Worm (Caenorhabditis elegans) whole organism, young adult: ENCODE results near the gene mltn-13.

Source experiments
- B0019.2 ChIP-seq: fragments of 200-800 bp; sonication (Bioruptor generic); conservative IDR thresholded peaks from 2 replicates; pipeline ENCODE4 v1.3.6; 2022; ENCODE audit warnings: missing genetic modification reagents, missing genetic modification characterization, missing compliant biosample characterization
- B0261.1 ChIP-seq: sonication (generic microtip); optimal IDR thresholded peaks from 2 replicates; lab custom pipeline; 2016; ENCODE audit warnings: mild to moderate bottlenecking, missing genetic modification characterization, moderate library complexity, missing compliant biosample characterization
- C06A6.2 ChIP-seq: fragments of 200-800 bp; sonication (Bioruptor generic); conservative IDR thresholded peaks from 2 replicates; pipeline ENCODE4 v1.3.6; 2022; ENCODE audit warnings: missing genetic modification characterization, missing compliant biosample characterization
- C17E4.6 ChIP-seq: fragments of 200-800 bp; sonication (Bioruptor generic); IDR thresholded peaks from 2 replicates; pipeline ENCODE4 v1.3.6; 2022; ENCODE audit warnings: missing genetic modification reagents, missing genetic modification characterization, missing compliant biosample characterization
- F23B12.7 ChIP-seq: sonication (generic microtip); optimal IDR thresholded peaks from 2 replicates; lab custom pipeline; 2017; ENCODE audit warnings: missing genetic modification characterization, mild to moderate bottlenecking, missing compliant biosample characterization, antibody characterized with exemption, moderate library complexity; ENCODE audit not compliant: insufficient read depth
- F49E8.2 ChIP-seq: sonication (generic microtip); optimal IDR thresholded peaks from 3 replicates; lab custom pipeline; 2017; ENCODE audit warnings: missing genetic modification characterization, mild to moderate bottlenecking, missing compliant biosample characterization, antibody characterized with exemption, moderate library complexity; ENCODE audit not compliant: insufficient read depth
- F52B5.7 ChIP-seq: sonication (generic microtip); optimal IDR thresholded peaks from 2 replicates; lab custom pipeline; 2016; ENCODE audit warnings: mild to moderate bottlenecking, missing genetic modification characterization, missing compliant biosample characterization
- T07F8.4 ChIP-seq: sonication (generic microtip); optimal IDR thresholded peaks from 2 replicates; lab custom pipeline; 2016; ENCODE audit warnings: mild to moderate bottlenecking, missing genetic modification characterization, moderate library complexity, missing compliant biosample characterization
- Y56A3A.18 ChIP-seq: fragments of 200-800 bp; sonication (Bioruptor generic); IDR thresholded peaks from 2 replicates; pipeline ENCODE4 v1.3.6; 2022; ENCODE audit warnings: missing genetic modification reagents, missing genetic modification characterization, missing compliant biosample characterization
- ama-1 ChIP-seq, 3 experiments: fragments of 150-350 bp in 1 of 3; sonication (generic microtip) in 2 of 3; optimal IDR thresholded peaks; 2 replicates each; lab custom pipeline; 2014 to 2018; ENCODE audit warnings: missing biosample characterization in 2 of 3, missing genetic modification characterization in 2 of 3, missing genetic modification reagents in 2 of 3
- aptf-3 ChIP-seq: fragments of 200-800 bp; sonication (Bioruptor generic); IDR thresholded peaks from 2 replicates; pipeline ENCODE4 v1.3.6; 2022; ENCODE audit warnings: missing genetic modification characterization, missing compliant biosample characterization
- attf-5 ChIP-seq: fragments of 200-800 bp; sonication (Bioruptor generic); optimal IDR thresholded peaks from 2 replicates; lab custom pipeline; 2018; ENCODE audit warnings: mild to moderate bottlenecking, missing genetic modification characterization, missing compliant biosample characterization
- attf-6 ChIP-seq: fragments of 200-800 bp; sonication (Bioruptor generic); IDR thresholded peaks from 2 replicates; pipeline ENCODE4 v1.3.6; 2022; ENCODE audit warnings: missing genetic modification reagents, missing genetic modification characterization, missing compliant biosample characterization
- ceh-40 ChIP-seq: fragments of 200-800 bp; sonication (Bioruptor generic); IDR thresholded peaks from 2 replicates; pipeline ENCODE4 v1.3.6; 2022; ENCODE audit warnings: missing genetic modification characterization, missing compliant biosample characterization
- ceh-79 ChIP-seq: sonication (generic microtip); optimal IDR thresholded peaks from 2 replicates; lab custom pipeline; 2017; ENCODE audit warnings: mild to moderate bottlenecking, missing genetic modification characterization, missing compliant biosample characterization
- chd-7 ChIP-seq: sonication (generic microtip); optimal IDR thresholded peaks from 2 replicates; lab custom pipeline; 2016; ENCODE audit warnings: mild to moderate bottlenecking, missing genetic modification characterization, moderate library complexity, missing compliant biosample characterization
- die-1 ChIP-seq: sonication (generic microtip); optimal IDR thresholded peaks from 2 replicates; lab custom pipeline; 2016; ENCODE audit warnings: missing genotype, mild to moderate bottlenecking, missing genetic modification characterization, missing compliant biosample characterization
- dox-1 ChIP-seq: fragments of 200-800 bp; sonication (Bioruptor generic); IDR thresholded peaks from 2 replicates; pipeline ENCODE4 v1.3.6; 2022; ENCODE audit warnings: missing genetic modification reagents, missing genetic modification characterization, missing compliant biosample characterization
- egl-44 ChIP-seq: fragments of 200-800 bp; sonication (Bioruptor generic); IDR thresholded peaks from 2 replicates; pipeline ENCODE4 v1.3.6; 2022; ENCODE audit warnings: missing genetic modification reagents, missing genetic modification characterization, missing compliant biosample characterization
- ekl-4 ChIP-seq: fragments of 200-800 bp; sonication (Bioruptor generic); IDR thresholded peaks from 2 replicates; pipeline ENCODE4 v1.3.6; 2022; ENCODE audit warnings: missing genetic modification reagents, missing genetic modification characterization, missing compliant biosample characterization
- fkh-3 ChIP-seq: sonication (generic microtip); optimal IDR thresholded peaks from 2 replicates; lab custom pipeline; 2016; ENCODE audit warnings: mild to moderate bottlenecking, missing genetic modification characterization, missing compliant biosample characterization
- him-1 ChIP-seq: sonication (generic microtip); optimal IDR thresholded peaks from 2 replicates; lab custom pipeline; 2016; ENCODE audit warnings: missing genotype, missing genetic modification reagents, missing genetic modification characterization, missing compliant biosample characterization
- hmg-20 ChIP-seq: fragments of 200-800 bp; sonication (Bioruptor generic); IDR thresholded peaks from 2 replicates; pipeline ENCODE4 v1.3.6; 2022; ENCODE audit warnings: missing genetic modification reagents, missing genetic modification characterization, missing compliant biosample characterization
- hrde-1 ChIP-seq: sonication (generic microtip); optimal IDR thresholded peaks from 2 replicates; lab custom pipeline; 2016; ENCODE audit warnings: missing genetic modification characterization, mild to moderate bottlenecking, missing compliant biosample characterization, moderate library complexity, missing genotype, missing genetic modification reagents, borderline replicate concordance
- hsf-1 ChIP-seq: fragments of 200-800 bp; sonication (Bioruptor generic); IDR thresholded peaks from 2 replicates; pipeline ENCODE4 v1.3.6; 2022; ENCODE audit warnings: missing genetic modification reagents, missing genetic modification characterization, missing compliant biosample characterization
- let-607 ChIP-seq, 2 experiments: fragments of 200-800 bp in 1 of 2; sonication (Bioruptor generic) in 1 of 2; sonication (generic microtip) in 1 of 2; optimal IDR thresholded peaks; 2 replicates each; lab custom pipeline; 2016 to 2018; ENCODE audit warnings: mild to moderate bottlenecking in 2 of 2, missing compliant biosample characterization in 2 of 2, missing genetic modification characterization in 2 of 2, moderate library complexity in 2 of 2, missing genotype in 1 of 2
- lir-1 ChIP-seq: fragments of 200-800 bp; sonication (Bioruptor generic); conservative IDR thresholded peaks from 2 replicates; pipeline ENCODE4 v1.3.6; 2022; ENCODE audit warnings: missing genetic modification reagents, missing genetic modification characterization, missing compliant biosample characterization
- madf-10 ChIP-seq: sonication (generic microtip); optimal IDR thresholded peaks from 2 replicates; lab custom pipeline; 2016; ENCODE audit warnings: mild to moderate bottlenecking, missing genetic modification characterization, missing compliant biosample characterization
- madf-3 ChIP-seq: fragments of 200-800 bp; sonication (Bioruptor generic); IDR thresholded peaks from 2 replicates; pipeline ENCODE4 v1.3.6; 2022; ENCODE audit warnings: missing genetic modification reagents, missing genetic modification characterization, missing compliant biosample characterization
- madf-6 ChIP-seq: fragments of 200-800 bp; sonication (Bioruptor generic); IDR thresholded peaks from 2 replicates; pipeline ENCODE4 v1.3.6; 2022; ENCODE audit warnings: missing genetic modification reagents, missing genetic modification characterization, missing compliant biosample characterization
- madf-8 ChIP-seq: fragments of 200-800 bp; sonication (Bioruptor generic); conservative IDR thresholded peaks from 2 replicates; pipeline ENCODE4 v1.3.6; 2022; ENCODE audit warnings: missing genetic modification reagents, missing genetic modification characterization, missing compliant biosample characterization
- mxl-1 ChIP-seq: sonication (generic microtip); optimal IDR thresholded peaks from 2 replicates; lab custom pipeline; 2016; ENCODE audit warnings: missing genetic modification characterization, missing compliant biosample characterization
- nhr-179 ChIP-seq: sonication (generic microtip); optimal IDR thresholded peaks from 2 replicates; lab custom pipeline; 2016; ENCODE audit warnings: mild to moderate bottlenecking, missing genetic modification characterization, missing compliant biosample characterization
- nhr-80 ChIP-seq: sonication (generic microtip); optimal IDR thresholded peaks from 2 replicates; lab custom pipeline; 2016; ENCODE audit warnings: missing genetic modification characterization, missing compliant biosample characterization
- nhr-90 ChIP-seq: sonication (generic microtip); optimal IDR thresholded peaks from 2 replicates; lab custom pipeline; 2016; ENCODE audit warnings: missing genotype, mild to moderate bottlenecking, missing genetic modification characterization, missing compliant biosample characterization
- rcor-1 ChIP-seq: fragments of 200-800 bp; sonication (Bioruptor generic); IDR thresholded peaks from 2 replicates; pipeline ENCODE4 v1.3.6; 2022; ENCODE audit warnings: missing genetic modification reagents, missing genetic modification characterization, missing compliant biosample characterization
- rec-8 ChIP-seq, 2 experiments: sonication (generic microtip); optimal IDR thresholded peaks; 2 replicates each; lab custom pipeline; 2016; ENCODE audit warnings: mild to moderate bottlenecking in 2 of 2, missing genetic modification characterization in 2 of 2, missing genetic modification reagents in 2 of 2, missing genotype in 2 of 2, missing biosample characterization in 1 of 2, missing compliant biosample characterization in 1 of 2, moderate library complexity in 1 of 2
- snpc-1.1 ChIP-seq: sonication (generic microtip); optimal IDR thresholded peaks from 2 replicates; lab custom pipeline; 2017; ENCODE audit warnings: missing genetic modification characterization, mild to moderate bottlenecking, missing compliant biosample characterization, antibody characterized with exemption, moderate library complexity, missing genotype, missing genetic modification reagents; ENCODE audit not compliant: insufficient read depth
- snpc-1.3 ChIP-seq: sonication (generic microtip); optimal IDR thresholded peaks from 2 replicates; lab custom pipeline; 2017; ENCODE audit warnings: missing genetic modification characterization, mild to moderate bottlenecking, missing compliant biosample characterization, antibody characterized with exemption, moderate library complexity, missing genotype, missing genetic modification reagents; ENCODE audit not compliant: insufficient read depth
- snpc-4 ChIP-seq, 5 experiments: fragments of 150-350 bp in 1 of 5; sonication (generic microtip) in 4 of 5; optimal IDR thresholded peaks; 2 replicates each; lab custom pipeline; 2014 to 2018; ENCODE audit warnings: missing genetic modification characterization in 5 of 5, missing biosample characterization in 3 of 5, antibody characterized with exemption in 2 of 5, mild to moderate bottlenecking in 2 of 5, missing compliant biosample characterization in 2 of 5, missing genotype in 2 of 5, moderate library complexity in 2 of 5, missing genetic modification reagents in 1 of 5
- tlf-1 ChIP-seq: fragments of 200-800 bp; sonication (Bioruptor generic); optimal IDR thresholded peaks from 2 replicates; lab custom pipeline; 2018; ENCODE audit warnings: mild to moderate bottlenecking, missing genetic modification characterization, missing compliant biosample characterization
- unc-62 ChIP-seq: fragments of 150-350 bp; optimal IDR thresholded peaks from 2 replicates; lab custom pipeline; 2014; ENCODE audit warnings: missing biosample characterization, missing genetic modification reagents, missing genetic modification characterization
- ztf-25 ChIP-seq: fragments of 200-800 bp; sonication (Bioruptor generic); IDR thresholded peaks from 2 replicates; pipeline ENCODE4 v1.3.6; 2022; ENCODE audit warnings: missing genetic modification reagents, missing genetic modification characterization, missing compliant biosample characterization
- ztf-6 ChIP-seq: fragments of 200-800 bp; sonication (Bioruptor generic); IDR thresholded peaks from 2 replicates; pipeline ENCODE4 v1.3.6; 2022; ENCODE audit warnings: missing genetic modification reagents, missing genetic modification characterization, missing compliant biosample characterization

Gene mltn-13

DNA sequence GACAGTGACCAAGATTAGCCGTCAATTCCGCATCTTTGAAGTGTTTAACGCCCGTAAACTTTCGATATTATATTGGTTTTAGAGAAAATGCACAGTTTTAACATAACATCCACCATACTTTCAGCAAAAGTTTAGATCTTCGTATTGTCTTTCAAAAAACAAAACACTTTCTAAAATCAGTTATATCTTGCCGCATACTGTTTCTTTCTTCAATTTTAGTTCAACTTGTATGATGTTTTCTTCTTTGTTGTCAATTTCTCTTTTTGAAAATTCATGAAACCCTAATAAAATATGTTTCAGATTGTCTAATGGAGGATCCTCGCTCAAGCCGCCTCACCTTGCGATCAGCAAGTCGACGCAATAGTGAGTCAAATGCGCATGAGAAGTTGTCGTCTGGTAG lies 5.6 kb upstream of the mltn-13 start, which contains the start of gene F02E8.4:
Gene F02E8.4 (plus strand): TSS at position 301 of the 400 bp plus-strand sequence.
- TF ChIP-seq hrde-1 (tag; lab: Kevin White, UChicago) (no peak), B0019.2 (no peak), C17E4.6 (GFP tag; lab: Robert Waterston, UW) (no peak), madf-6 (no peak), hsf-1 (GFP tag; lab: Robert Waterston, UW) (no peak), attf-6 (GFP tag; lab: Robert Waterston, UW) (no peak), rec-8 (tag; optimal IDR thresholded peaks at IDR 0.05; lab: Kevin White, UChicago) (no peak), hmg-20 (GFP tag; lab: Robert Waterston, UW) (no peak), madf-8 (GFP tag; lab: Robert Waterston, UW) (no peak), C06A6.2 (GFP tag; lab: Robert Waterston, UW) (no peak), nhr-80 (tag; lab: Kevin White, UChicago) (no peak), madf-3 (GFP tag; lab: Robert Waterston, UW) (no peak), fkh-3 (tag; lab: Kevin White, UChicago) (no peak)

DNA sequence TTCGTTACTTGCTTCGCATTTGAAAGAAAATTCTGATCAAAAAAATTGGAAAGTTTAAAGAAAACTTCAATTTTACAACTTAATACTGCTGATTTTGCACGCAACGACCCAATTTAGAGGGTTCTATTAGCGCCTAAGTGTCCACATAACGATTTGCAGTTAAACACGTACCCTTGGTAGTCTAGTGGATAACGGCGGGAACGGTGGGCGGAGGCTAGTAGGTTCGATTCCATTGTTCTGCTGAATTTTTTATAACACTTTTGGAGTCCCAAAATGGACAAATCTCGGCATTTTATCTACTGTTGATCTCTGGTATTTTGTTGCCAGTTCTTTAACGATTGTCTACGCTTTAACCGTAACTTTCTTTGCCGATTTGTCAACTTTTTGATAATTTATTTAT lies 4.9 kb upstream of the mltn-13 start:
- TF ChIP-seq snpc-1.3 (peak; percentile 86), snpc-1.1 (tag; lab: Kevin White, UChicago) (peak; percentile 29), B0261.1 (tag; lab: Kevin White, UChicago) (peak; percentile 83), attf-5 (GFP tag; lab: Kevin White, UChicago) (peak; percentile 23), Y56A3A.18 (GFP tag; lab: Robert Waterston, UW) (0 out of 2 replicates have a peak, but pooled peaks have one; percentile 26), F49E8.2 (peak; percentile 33), tlf-1 (GFP tag; lab: Kevin White, UChicago) (no peak), ztf-25 (GFP tag; lab: Robert Waterston, UW) (peak; percentile 75; the same call in 1 of the 2 replicates), ceh-79 (tag; lab: Kevin White, UChicago) (no peak), nhr-179 (tag; lab: Kevin White, UChicago) (no peak), chd-7 (no peak), dox-1 (GFP tag; lab: Robert Waterston, UW) (peak; percentile 71), egl-44 (GFP tag; lab: Robert Waterston, UW) (peak; percentile 75; the same call in 1 of the 2 replicates), lir-1 (no peak), F52B5.7 (peak; percentile 24), rcor-1 (GFP tag; lab: Robert Waterston, UW) (peak; percentile 19; the same call in 1 of the 2 replicates), mxl-1 (tag; lab: Kevin White, UChicago) (no peak), ama-1 (optimal IDR thresholded peaks at IDR 0.05; lab: Kevin White, UChicago) (no peak), ama-1 (GFP tag; optimal IDR thresholded peaks at IDR 0.05; lab: Kevin White, UChicago) (peak in 1 of 2 experiments; percentile 35), F23B12.7 (tag; lab: Kevin White, UChicago) (no peak), hmg-20 (GFP tag; lab: Robert Waterston, UW) (0 out of 2 replicates have a peak, but pooled peaks have one; percentile 12), ekl-4 (GFP tag; lab: Robert Waterston, UW) (peak; percentile 13; the same call in 1 of the 2 replicates), him-1 (tag; lab: Kevin White, UChicago) (peak; percentile 87), ztf-6 (GFP tag; lab: Robert Waterston, UW) (no peak), snpc-4 (GFP tag; optimal IDR thresholded peaks at IDR 0.05; lab: Kevin White, UChicago) (peak; percentile 54), snpc-4 (tag; optimal IDR thresholded peaks at IDR 0.05; lab: Kevin White, UChicago) (peak in 2 of 4 experiments; percentile 56 to 61), nhr-90 (peak; percentile 67), madf-10 (tag; lab: Kevin White, UChicago) (peak; percentile 31), fkh-3 (tag; lab: Kevin White, UChicago) (peak; percentile 16), T07F8.4 (tag; lab: Kevin White, UChicago) (peak; percentile 35), ceh-40 (GFP tag; lab: Robert Waterston, UW) (0 out of 2 replicates have a peak, but pooled peaks have one; percentile 17), let-607 (tag; optimal IDR thresholded peaks at IDR 0.05; lab: Kevin White, UChicago) (peak in 1 of 2 experiments; percentile 34), aptf-3 (GFP tag; lab: Robert Waterston, UW) (no peak), unc-62 (GFP tag; lab: Kevin White, UChicago) (no peak), die-1 (tag; lab: Kevin White, UChicago) (peak; percentile 70)
